Worm (Caenorhabditis elegans): ENCODE results near the gene nlp-25.

ce11 chrV:19590826-19591225, 15.2 kb upstream of the nlp-25 start:
- TF ChIP-seq W03F9.2 (tag; optimal IDR thresholded peaks at IDR 0.05) (no peak), him-1 (tag; optimal IDR thresholded peaks at IDR 0.05) (no peak)

All from whole organism, L4/young adult.